Worm (Caenorhabditis elegans): ENCODE measurements around the gene Y94H6A.3.

The Y94H6A.3 gene

ce11 chrIV:2640950-2641349, 35.4 kb upstream of the Y94H6A.3 start, which contains the start of the genes mdf-2 and nduv-3 (continued):
- TF ChIP-seq ztf-11 (tag; optimal IDR thresholded peaks at IDR 0.05) (peak in 1 of 2 experiments; percentile 67), tlp-1 (tag; optimal IDR thresholded peaks at IDR 0.05) (no peak), snpc-4 (tag; optimal IDR thresholded peaks at IDR 0.05) (peak; percentile 69), Y116A8C.19 (tag; optimal IDR thresholded peaks at IDR 0.05; ENCODE audit: borderline replicate concordance) (no peak), pqm-1 (tag; optimal IDR thresholded peaks at IDR 0.05) (no peak), irx-1 (tag; optimal IDR thresholded peaks at IDR 0.05) (peak; percentile 73), nhr-237 (tag; optimal IDR thresholded peaks at IDR 0.05) (peak; percentile 26), blmp-1 (tag; optimal IDR thresholded peaks at IDR 0.05) (peak; percentile 48)

ce11 chrIV:2642054-2642453, 34.3 kb upstream of the Y94H6A.3 start:
- TF ChIP-seq lin-35 (GFP tag; optimal IDR thresholded peaks at IDR 0.05) = peak in 1 of 2 experiments; percentile 35
- peak in 2 of 3 experiments; percentile 8 to 50 for TF ChIP-seq dpl-1 (GFP tag; optimal IDR thresholded peaks at IDR 0.05)
- TF ChIP-seq efl-1 (optimal IDR thresholded peaks at IDR 0.05) = peak; percentile 4 to 52
- TF ChIP-seq efl-1 (GFP tag; optimal IDR thresholded peaks at IDR 0.05 in 1 of 2) = peak; percentile 62 to 66
- no peak for TF ChIP-seq xbp-1 (tag; optimal IDR thresholded peaks at IDR 0.05)
- TF ChIP-seq lsy-2 (tag; optimal IDR thresholded peaks at IDR 0.05) = peak in 1 of 2 experiments; percentile 0

- TF ChIP-seq swsn-7 (tag; optimal IDR thresholded peaks at IDR 0.05) = no peak
- no peak for TF ChIP-seq efl-1 (optimal IDR thresholded peaks at IDR 0.05)
- peak in 1 of 2 experiments; percentile 3 for TF ChIP-seq efl-1 (GFP tag; optimal IDR thresholded peaks at IDR 0.05 in 1 of 2)
- no peak for TF ChIP-seq ztf-11 (tag; optimal IDR thresholded peaks at IDR 0.05)
- TF ChIP-seq unc-62 (GFP tag; optimal IDR thresholded peaks at IDR 0.05) = no peak
Measured at ce11 chrIV:2642673-2643072, 33.6 kb upstream of the Y94H6A.3 start, which contains the start of gene ric-8. TSS of gene ric-8 (plus strand) at chrIV:2642973.

- no peak for TF ChIP-seq sup-37 (GFP tag; optimal IDR thresholded peaks at IDR 0.05)
- no peak for TF ChIP-seq nhr-85 (tag)
- TF ChIP-seq mab-9 (GFP tag; IDR thresholded peaks at IDR 0.05) = no peak
- TF ChIP-seq nhr-76 (tag; optimal IDR thresholded peaks at IDR 0.05) = no peak
- TF ChIP-seq sptf-1 (tag; optimal IDR thresholded peaks at IDR 0.05) = no peak
- TF ChIP-seq egl-13 (tag; optimal IDR thresholded peaks at IDR 0.05) = no peak
- TF ChIP-seq tlp-1 (tag; optimal IDR thresholded peaks at IDR 0.05) = no peak
- no peak for TF ChIP-seq nhr-84 (tag; optimal IDR thresholded peaks at IDR 0.05)
- TF ChIP-seq skn-1 (tag; optimal IDR thresholded peaks at IDR 0.05) = no peak
- no peak for TF ChIP-seq Y116A8C.19 (tag; optimal IDR thresholded peaks at IDR 0.05; ENCODE audit: borderline replicate concordance)
- TF ChIP-seq nhr-12 (tag; optimal IDR thresholded peaks at IDR 0.05) = no peak
- TF ChIP-seq ceh-88 (GFP tag; IDR thresholded peaks at IDR 0.05) = no peak
Measured at ce11 chrIV:2650031-2650430, 26.3 kb upstream of the Y94H6A.3 start.

ce11 chrIV:2654965-2655364, 21.3 kb upstream of the Y94H6A.3 start:
- TF ChIP-seq tbx-2 (tag; optimal IDR thresholded peaks at IDR 0.05) (no peak), elt-2 (tag; optimal IDR thresholded peaks at IDR 0.05) (no peak), lir-3 (tag; optimal IDR thresholded peaks at IDR 0.05; ENCODE audit: poor library complexity) (no peak), snpc-4 (tag; optimal IDR thresholded peaks at IDR 0.05) (peak; percentile 17), dpl-1 (GFP tag; optimal IDR thresholded peaks at IDR 0.05) (no peak)

ce11 chrIV:2656400-2657139, 19.7 kb upstream of the Y94H6A.3 start:
- peak; percentile 74 for TF ChIP-seq ceh-63 (GFP tag; optimal IDR thresholded peaks at IDR 0.05)
- no peak for TF ChIP-seq nhr-28 (tag; optimal IDR thresholded peaks at IDR 0.05)
- TF ChIP-seq fkh-8 (tag; optimal IDR thresholded peaks at IDR 0.05) = no peak
- TF ChIP-seq lin-14 (GFP tag; optimal IDR thresholded peaks at IDR 0.05) = peak; percentile 75
- TF ChIP-seq dpl-1 (GFP tag; optimal IDR thresholded peaks at IDR 0.05) = peak in 1 of 3 experiments; percentile 22
- TF ChIP-seq ets-5 (GFP tag; IDR thresholded peaks at IDR 0.05) = no peak
- peak; percentile 6 for TF ChIP-seq nhr-71 (tag; optimal IDR thresholded peaks at IDR 0.05)
